Fruit fly (Drosophila melanogaster) S2 (cell line): Measurements from ENCODE around the gene dpr16.

Source experiments
- CG8478 ChIP-seq: fragments of >200 bp; optimal IDR thresholded peaks from 2 replicates; lab custom pipeline; 2018
- CTCF ChIP-seq, 2 experiments: fragments of >200 bp; optimal IDR thresholded peaks; 2 replicates each; lab custom pipeline; 2018

- TF ChIP-seq CG8478 (lab: Kevin White, UChicago) (no peak), CTCF (optimal IDR thresholded peaks at IDR 0.05; lab: Kevin White, UChicago) (no peak)
These were observed 48.3 kb upstream of the dpr16 start for dm6 chr3R:5102407-5102806.
